Worm (Caenorhabditis elegans) whole organism, young adult: Measurements from ENCODE around the gene fbxa-206.

ENCODE experiments used
- madf-6 ChIP-seq: fragments of 200-800 bp; sonication (Bioruptor generic); IDR thresholded peaks from 2 replicates; pipeline ENCODE4 v1.3.6; 2022; ENCODE audit warnings: missing genetic modification reagents, missing genetic modification characterization, missing compliant biosample characterization
- mes-4 ChIP-seq: sonication (generic microtip); optimal IDR thresholded peaks from 2 replicates; lab custom pipeline; 2016; ENCODE audit warnings: missing genotype, missing genetic modification characterization, missing compliant biosample characterization
- nfyb-1 ChIP-seq: fragments of 200-800 bp; sonication (Bioruptor generic); IDR thresholded peaks from 2 replicates; pipeline ENCODE4 v1.3.6; 2022; ENCODE audit warnings: missing genetic modification reagents, missing genetic modification characterization, missing compliant biosample characterization
- pha-4 ChIP-seq: fragments of 150-350 bp; sonication (generic microtip); optimal IDR thresholded peaks from 2 replicates; lab custom pipeline; 2014; ENCODE audit warnings: missing biosample characterization, missing genetic modification reagents, missing genetic modification characterization
- repo-1 ChIP-seq: sonication (generic microtip); optimal IDR thresholded peaks from 2 replicates; lab custom pipeline; 2017; ENCODE audit warnings: mild to moderate bottlenecking, missing genetic modification characterization, missing compliant biosample characterization
- unc-130 ChIP-seq: sonication (generic microtip); optimal IDR thresholded peaks from 2 replicates; lab custom pipeline; 2016; ENCODE audit warnings: missing genetic modification reagents, missing genetic modification characterization, missing compliant biosample characterization
- unc-62 ChIP-seq: fragments of 150-350 bp; optimal IDR thresholded peaks from 2 replicates; lab custom pipeline; 2014; ENCODE audit warnings: missing biosample characterization, missing genetic modification reagents, missing genetic modification characterization

DNA sequence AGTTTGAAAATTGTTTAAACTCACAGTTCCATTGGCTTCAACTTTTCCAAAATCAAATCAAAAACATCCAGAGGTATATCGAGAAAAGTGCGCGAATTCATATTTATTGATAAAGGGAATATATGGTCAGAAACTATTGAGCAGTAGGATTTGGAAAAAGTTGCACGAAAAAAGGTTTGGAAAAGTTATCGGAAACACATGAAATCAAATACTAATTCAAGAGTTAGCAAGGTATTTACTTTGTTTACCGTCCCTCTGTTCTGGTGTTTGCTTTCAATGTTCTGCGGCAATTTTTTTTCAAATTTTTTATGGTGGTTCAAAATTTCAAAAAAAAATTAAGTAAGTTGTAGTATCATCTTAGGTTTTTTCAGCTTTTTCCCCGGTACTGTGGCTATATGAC, 18.9 kb downstream of the fbxa-206 start, which contains the start of gene fbxa-45:
- no peak for TF ChIP-seq mes-4 (tag; lab: Kevin White, UChicago)
- no peak for TF ChIP-seq unc-62 (GFP tag; lab: Kevin White, UChicago)
- TF ChIP-seq pha-4 (tag; lab: Kevin White, UChicago) = no peak
- TF ChIP-seq repo-1 (tag; lab: Kevin White, UChicago) = no peak
- TF ChIP-seq unc-130 = no peak
- no peak for TF ChIP-seq nfyb-1
- TF ChIP-seq madf-6 (GFP tag; lab: Robert Waterston, UW) = no peak
